Worm (Caenorhabditis elegans) whole organism, late embryonic: Measurements from ENCODE around the gene F55H2.7.

Experiments used
- C38D4.7 ChIP-seq: fragments of 200-800 bp; sonication (Bioruptor generic); optimal IDR thresholded peaks from 2 replicates; lab custom pipeline; 2018; ENCODE audit warnings: mild to moderate bottlenecking, missing genetic modification characterization, moderate library complexity, missing compliant biosample characterization
- K02D7.2 ChIP-seq: sonication (generic microtip); optimal IDR thresholded peaks from 2 replicates; lab custom pipeline; 2017; ENCODE audit warnings: mild to moderate bottlenecking, missing genetic modification characterization, missing compliant biosample characterization
- ahr-1 ChIP-seq: sonication (generic microtip); optimal IDR thresholded peaks from 2 replicates; lab custom pipeline; 2016; ENCODE audit warnings: missing genetic modification characterization, missing compliant biosample characterization
- ama-1 ChIP-seq: fragments of 150-350 bp; optimal IDR thresholded peaks from 2 replicates; lab custom pipeline; 2014
- ceh-14 ChIP-seq: sonication (generic microtip); optimal IDR thresholded peaks from 2 replicates; lab custom pipeline; 2016; ENCODE audit warnings: missing genotype, missing genetic modification characterization, missing compliant biosample characterization
- ceh-18 ChIP-seq: sonication (generic microtip); optimal IDR thresholded peaks from 2 replicates; lab custom pipeline; 2016; ENCODE audit warnings: missing genetic modification characterization, missing compliant biosample characterization
- ceh-2 ChIP-seq: sonication (generic microtip); optimal IDR thresholded peaks from 2 replicates; lab custom pipeline; 2016; ENCODE audit warnings: missing genotype, missing genetic modification characterization, missing compliant biosample characterization
- ceh-22 ChIP-seq: sonication (generic microtip); optimal IDR thresholded peaks from 2 replicates; lab custom pipeline; 2017; ENCODE audit warnings: missing biosample characterization, missing genetic modification characterization
- ceh-31 ChIP-seq: sonication (generic microtip); optimal IDR thresholded peaks from 2 replicates; lab custom pipeline; 2016; ENCODE audit warnings: missing genetic modification characterization, missing compliant biosample characterization
- ceh-34 ChIP-seq: sonication (generic microtip); optimal IDR thresholded peaks from 2 replicates; lab custom pipeline; 2016; ENCODE audit warnings: mild to moderate bottlenecking, missing genetic modification characterization, missing compliant biosample characterization
- ceh-45 ChIP-seq: fragments of 200-800 bp; sonication (Bioruptor generic); IDR thresholded peaks from 2 replicates; pipeline ENCODE4 v1.3.6; 2022; ENCODE audit warnings: missing genetic modification reagents, missing genetic modification characterization, missing compliant biosample characterization
- ceh-6 ChIP-seq: fragments of 200-800 bp; sonication (Bioruptor generic); optimal IDR thresholded peaks from 2 replicates; lab custom pipeline; 2018; ENCODE audit warnings: mild to moderate bottlenecking, missing genetic modification characterization, missing compliant biosample characterization
- ceh-9 ChIP-seq: sonication (generic microtip); optimal IDR thresholded peaks from 2 replicates; lab custom pipeline; 2016; ENCODE audit warnings: mild to moderate bottlenecking, missing genetic modification characterization, inconsistent platforms, missing compliant biosample characterization
- che-1 ChIP-seq: sonication (generic microtip); optimal IDR thresholded peaks from 2 replicates; lab custom pipeline; 2016; ENCODE audit warnings: mild to moderate bottlenecking, missing genetic modification characterization, missing compliant biosample characterization
- dve-1 ChIP-seq: sonication (generic microtip); optimal IDR thresholded peaks from 2 replicates; lab custom pipeline; 2017; ENCODE audit warnings: antibody characterized with exemption, mild to moderate bottlenecking, missing genetic modification characterization, missing compliant biosample characterization
- elt-2 ChIP-seq: sonication (generic microtip); optimal IDR thresholded peaks from 2 replicates; lab custom pipeline; 2016; ENCODE audit warnings: missing genetic modification reagents, missing genetic modification characterization, missing compliant biosample characterization
- elt-4 ChIP-seq: sonication (generic microtip); optimal IDR thresholded peaks from 2 replicates; lab custom pipeline; 2016; ENCODE audit warnings: missing genetic modification characterization, missing compliant biosample characterization
- ets-4 ChIP-seq: sonication (generic microtip); optimal IDR thresholded peaks from 2 replicates; lab custom pipeline; 2016; ENCODE audit warnings: missing genetic modification characterization, missing compliant biosample characterization
- fax-1 ChIP-seq: sonication (generic microtip); optimal IDR thresholded peaks from 2 replicates; lab custom pipeline; 2016; ENCODE audit warnings: missing genotype, missing genetic modification characterization, missing compliant biosample characterization
- fkh-10 ChIP-seq: fragments of 150-350 bp; optimal IDR thresholded peaks from 2 replicates; lab custom pipeline; 2014; ENCODE audit warnings: missing biosample characterization, missing genetic modification reagents, missing genetic modification characterization
- gmeb-2 ChIP-seq: sonication (generic microtip); optimal IDR thresholded peaks from 2 replicates; lab custom pipeline; 2016; ENCODE audit warnings: missing genetic modification characterization, inconsistent platforms, missing compliant biosample characterization
- hlh-15 ChIP-seq: sonication (generic microtip); optimal IDR thresholded peaks from 2 replicates; lab custom pipeline; 2016; ENCODE audit warnings: missing genetic modification characterization, missing compliant biosample characterization
- lim-6 ChIP-seq: sonication (generic microtip); optimal IDR thresholded peaks from 2 replicates; lab custom pipeline; 2016; ENCODE audit warnings: missing genetic modification characterization, missing compliant biosample characterization
- madf-2 ChIP-seq: sonication (generic microtip); optimal IDR thresholded peaks from 2 replicates; lab custom pipeline; 2017; ENCODE audit warnings: missing genetic modification characterization, missing compliant biosample characterization
- mec-3 ChIP-seq: sonication (generic microtip); optimal IDR thresholded peaks from 2 replicates; lab custom pipeline; 2016; ENCODE audit warnings: borderline replicate concordance, missing genetic modification characterization, missing compliant biosample characterization
- nhr-11 ChIP-seq: fragments of 150-350 bp; optimal IDR thresholded peaks from 2 replicates; lab custom pipeline; 2014; ENCODE audit warnings: missing biosample characterization, missing genetic modification characterization
- npax-4 ChIP-seq: sonication (generic microtip); optimal IDR thresholded peaks from 2 replicates; lab custom pipeline; 2016; ENCODE audit warnings: missing genetic modification characterization, missing compliant biosample characterization
- odd-2 ChIP-seq: sonication (generic microtip); optimal IDR thresholded peaks from 2 replicates; lab custom pipeline; 2017; ENCODE audit warnings: antibody characterized with exemption, mild to moderate bottlenecking, missing genetic modification characterization, missing compliant biosample characterization
- pat-9 ChIP-seq: fragments of 200-800 bp; sonication (Bioruptor generic); optimal IDR thresholded peaks from 2 replicates; lab custom pipeline; 2018; ENCODE audit warnings: mild to moderate bottlenecking, missing genetic modification characterization, moderate library complexity, missing compliant biosample characterization
- pax-1 ChIP-seq: fragments of 150-350 bp; optimal IDR thresholded peaks from 2 replicates; lab custom pipeline; 2014; ENCODE audit warnings: missing biosample characterization, missing genetic modification characterization
- pha-2 ChIP-seq: sonication (generic microtip); optimal IDR thresholded peaks from 2 replicates; lab custom pipeline; 2017; ENCODE audit warnings: mild to moderate bottlenecking, missing genetic modification characterization, missing compliant biosample characterization
- pha-4 ChIP-seq: fragments of 150-350 bp; optimal IDR thresholded peaks from 2 replicates; lab custom pipeline; 2018; ENCODE audit warnings: missing biosample characterization, missing genetic modification reagents, missing genetic modification characterization
- pqm-1 ChIP-seq: sonication (generic microtip); optimal IDR thresholded peaks from 2 replicates; lab custom pipeline; 2016; ENCODE audit warnings: missing genetic modification characterization, missing compliant biosample characterization
- pros-1 ChIP-seq: fragments of 150-350 bp; optimal IDR thresholded peaks from 2 replicates; lab custom pipeline; 2014; ENCODE audit warnings: missing biosample characterization, missing genetic modification reagents, missing genetic modification characterization
- ref-2 ChIP-seq: sonication (generic microtip); optimal IDR thresholded peaks from 2 replicates; lab custom pipeline; 2016; ENCODE audit warnings: missing genetic modification characterization, missing compliant biosample characterization
- rnt-1 ChIP-seq: sonication (generic microtip); optimal IDR thresholded peaks from 2 replicates; lab custom pipeline; 2016; ENCODE audit warnings: missing genetic modification characterization, missing compliant biosample characterization
- sdc-2 ChIP-seq: sonication (generic microtip); optimal IDR thresholded peaks from 2 replicates; lab custom pipeline; 2016; ENCODE audit warnings: missing genotype, missing genetic modification characterization, missing compliant biosample characterization
- tbx-2 ChIP-seq: sonication (generic microtip); optimal IDR thresholded peaks from 2 replicates; lab custom pipeline; 2016; ENCODE audit warnings: missing genetic modification characterization, missing compliant biosample characterization
- ttx-3 ChIP-seq: sonication (generic microtip); optimal IDR thresholded peaks from 2 replicates; lab custom pipeline; 2016; ENCODE audit warnings: missing genetic modification reagents, missing genetic modification characterization, missing compliant biosample characterization
- unc-3 ChIP-seq, 2 experiments: fragments of 200-800 bp in 1 of 2; sonication (Bioruptor generic) in 1 of 2; sonication (generic microtip) in 1 of 2; conservative IDR thresholded peaks in 1 of 2; optimal IDR thresholded peaks in 1 of 2; 2 replicates each; pipeline versions ENCODE4 v1.3.6 to Lab custom; 2016 to 2022; ENCODE audit warnings: missing compliant biosample characterization in 2 of 2, missing genetic modification characterization in 2 of 2, missing genetic modification reagents in 1 of 2
- unc-42 ChIP-seq: sonication (generic microtip); optimal IDR thresholded peaks from 2 replicates; lab custom pipeline; 2016; ENCODE audit warnings: missing genotype, missing genetic modification characterization, missing compliant biosample characterization
- unc-55 ChIP-seq: sonication (generic microtip); optimal IDR thresholded peaks from 2 replicates; lab custom pipeline; 2017; ENCODE audit warnings: missing biosample characterization, missing genetic modification reagents, missing genetic modification characterization
- unc-86 ChIP-seq: sonication (generic microtip); optimal IDR thresholded peaks from 2 replicates; lab custom pipeline; 2016; ENCODE audit warnings: missing genetic modification characterization, missing compliant biosample characterization
- ztf-16 ChIP-seq: sonication (generic microtip); optimal IDR thresholded peaks from 2 replicates; lab custom pipeline; 2017; ENCODE audit warnings: missing genetic modification characterization, missing compliant biosample characterization

Gene F55H2.7

ce11 chrIII:9472464-9472863 lies 43.6 kb downstream of the F55H2.7 start:
- TF ChIP-seq ceh-34 (tag; lab: Kevin White, UChicago) (no peak), sdc-2 (tag; lab: Kevin White, UChicago) (no peak), fax-1 (tag; lab: Kevin White, UChicago) (no peak), pros-1 (no peak)

- no peak for TF ChIP-seq ceh-18
- TF ChIP-seq ceh-45 (GFP tag; lab: Robert Waterston, UW) = no peak
- no peak for TF ChIP-seq hlh-15 (tag; lab: Kevin White, UChicago)
- TF ChIP-seq unc-55 (GFP tag; lab: Kevin White, UChicago) = no peak
- no peak for TF ChIP-seq nhr-11
- TF ChIP-seq che-1 (tag; lab: Kevin White, UChicago) = no peak
- no peak for TF ChIP-seq pha-4 (tag; lab: Kevin White, UChicago)
- TF ChIP-seq C38D4.7 (GFP tag; lab: Kevin White, UChicago) = no peak
- no peak for TF ChIP-seq ceh-14 (tag; lab: Kevin White, UChicago)
- no peak for TF ChIP-seq lim-6 (tag; lab: Kevin White, UChicago)
- TF ChIP-seq pax-1 (tag; lab: Kevin White, UChicago) = no peak
- TF ChIP-seq ama-1 (lab: Kevin White, UChicago) = no peak
- TF ChIP-seq K02D7.2 (tag; lab: Kevin White, UChicago) = no peak
- no peak for TF ChIP-seq ets-4 (tag; lab: Kevin White, UChicago)
Observed at ce11 chrIII:9471996-9472395, 44.1 kb downstream of the F55H2.7 start.

- TF ChIP-seq ceh-6 (GFP tag; lab: Kevin White, UChicago) (no peak), ref-2 (no peak)
Observed at ce11 chrIII:9467857-9468256, 48.2 kb downstream of the F55H2.7 start, which contains the start of gene tag-342. TSS of gene tag-342 (plus strand) at chrIII:9468157.

ce11 chrIII:9467095-9467494 lies 49.0 kb downstream of the F55H2.7 start, which contains the start of gene baf-1:
TSS of gene baf-1 (plus strand) at chrIII:9467464.
- TF ChIP-seq ceh-31 (tag; lab: Kevin White, UChicago) (peak; percentile 52), ceh-34 (tag; lab: Kevin White, UChicago) (no peak), dve-1 (tag; lab: Kevin White, UChicago) (no peak), elt-2 (tag; lab: Kevin White, UChicago) (peak; percentile 40), unc-86 (tag; lab: Kevin White, UChicago) (no peak)

- TF ChIP-seq nhr-11 (no peak), sdc-2 (tag; lab: Kevin White, UChicago) (no peak), odd-2 (tag; lab: Kevin White, UChicago) (no peak), fkh-10 (GFP tag; lab: Kevin White, UChicago) (no peak), rnt-1 (tag; lab: Kevin White, UChicago) (no peak), ceh-34 (tag; lab: Kevin White, UChicago) (no peak), pha-2 (tag; lab: Kevin White, UChicago) (no peak), mec-3 (tag; lab: Kevin White, UChicago) (no peak), gmeb-2 (tag; lab: Kevin White, UChicago) (no peak), pax-1 (tag; lab: Kevin White, UChicago) (no peak), npax-4 (tag; lab: Kevin White, UChicago) (no peak)
Observed at ce11 chrIII:9465865-9466264, 50.2 kb downstream of the F55H2.7 start, which contains the start of gene B0464.6. TSS of gene B0464.6 (minus strand) at chrIII:9465965.

- no peak for TF ChIP-seq ztf-16 (tag; lab: Kevin White, UChicago)
- TF ChIP-seq ttx-3 (tag; lab: Kevin White, UChicago) = peak; percentile 40
- no peak for TF ChIP-seq ahr-1 (tag; lab: Kevin White, UChicago)
- TF ChIP-seq rnt-1 (tag; lab: Kevin White, UChicago) = peak; percentile 4
- TF ChIP-seq unc-42 = no peak
- peak; percentile 59 for TF ChIP-seq ceh-2
- TF ChIP-seq elt-4 = no peak
- no peak for TF ChIP-seq unc-55 (GFP tag; lab: Kevin White, UChicago)
- peak; percentile 81 for TF ChIP-seq tbx-2 (tag; lab: Kevin White, UChicago)
- TF ChIP-seq unc-3 (GFP tag; conservative IDR thresholded peaks at IDR 0.05; lab: Robert Waterston, UW) = no peak
- TF ChIP-seq unc-3 (tag; optimal IDR thresholded peaks at IDR 0.05; lab: Kevin White, UChicago) = no peak
- peak; percentile 37 for TF ChIP-seq ref-2
- TF ChIP-seq ceh-9 (tag; lab: Kevin White, UChicago) = no peak
- no peak for TF ChIP-seq pat-9
- no peak for TF ChIP-seq pqm-1 (tag; lab: Kevin White, UChicago)
- no peak for TF ChIP-seq sdc-2 (tag; lab: Kevin White, UChicago)
- no peak for TF ChIP-seq ceh-22
- TF ChIP-seq madf-2 (tag; lab: Kevin White, UChicago) = no peak
Observed at ce11 chrIII:9465424-9465823, 50.6 kb downstream of the F55H2.7 start, which contains the start of gene B0464.9. TSS of gene B0464.9 (plus strand) at chrIII:9465767.
